Fruit fly (Drosophila melanogaster): Measurements from ENCODE around the gene mfas.

DNA sequence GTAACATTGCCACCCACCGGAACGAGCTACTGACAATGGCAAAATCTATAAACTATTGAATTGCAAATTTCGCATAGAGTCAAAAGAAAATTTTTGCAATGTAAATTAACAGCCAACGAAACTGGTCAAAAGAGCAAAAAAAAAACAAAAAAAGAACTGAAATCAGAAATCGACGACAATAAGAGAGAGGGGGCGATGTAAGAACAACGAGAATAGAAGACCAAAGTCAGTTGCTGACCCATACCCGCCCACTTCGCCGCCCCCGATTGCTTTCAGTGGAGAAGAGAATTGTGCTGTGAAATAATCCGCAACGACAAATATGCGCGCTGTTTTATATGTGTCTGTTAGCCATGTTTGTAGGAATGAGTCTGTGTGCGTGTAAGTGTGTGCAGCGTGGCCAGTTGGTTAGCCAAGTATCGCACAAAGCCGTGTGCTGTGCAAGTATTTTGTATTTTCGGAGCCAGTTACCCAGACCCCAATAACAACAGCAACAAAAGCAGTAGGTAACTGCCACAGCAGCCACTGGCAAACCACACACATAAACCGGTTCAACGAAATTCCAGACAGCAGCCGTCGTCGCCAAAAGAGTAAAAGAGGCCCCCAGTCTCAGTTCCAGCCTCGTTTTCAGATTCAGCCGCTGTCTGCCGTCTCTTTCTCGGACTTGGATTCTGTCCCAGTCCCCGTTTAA is 55.5 kb downstream of the mfas start:
- TF ChIP-seq usp (GFP tag; optimal IDR thresholded peaks at IDR 0.05): no peak
- TF ChIP-seq pan (optimal IDR thresholded peaks at IDR 0.05): no peak
